Fruit fly (Drosophila melanogaster): ENCODE data around the gene kuk.

kuk gene

DNA sequence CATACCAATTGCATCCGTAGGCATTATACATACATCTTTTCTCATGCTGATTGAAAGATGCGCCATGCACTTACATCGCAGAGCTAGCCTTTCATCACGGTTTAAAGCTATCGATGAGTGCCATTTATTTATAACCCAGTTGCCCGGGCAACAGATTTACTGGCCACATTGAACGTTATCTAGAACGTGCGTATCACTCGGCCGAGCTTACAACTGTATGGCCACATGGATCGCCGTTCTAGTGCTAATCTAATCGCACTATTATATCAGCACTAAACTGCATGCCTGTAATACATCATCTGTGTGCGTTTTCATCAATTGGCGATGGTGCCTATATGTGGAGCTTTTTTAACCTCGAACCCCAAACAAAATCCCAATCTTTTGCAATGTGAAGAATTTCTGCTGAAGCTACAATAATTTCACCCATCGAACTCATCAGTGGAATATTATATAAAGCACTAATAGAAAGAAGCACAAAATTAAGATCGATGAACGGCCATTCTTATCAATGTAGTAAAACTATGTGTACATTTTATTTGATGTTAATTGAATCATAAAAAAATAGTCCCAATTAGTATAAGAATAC is 19.1 kb upstream of the kuk start:
- TF ChIP-seq exex (tag; optimal IDR thresholded peaks at IDR 0.05) (peak; percentile 49), CG17385 (GFP tag; optimal IDR thresholded peaks at IDR 0.05) (no peak), chinmo (GFP tag; IDR thresholded peaks at IDR 0.05; ENCODE audit: partially characterized antibody) (0 out of 4 replicates have a peak, but pooled peaks have one; percentile 13), ash1 (GFP tag; optimal IDR thresholded peaks at IDR 0.05) (no peak), mirr (GFP tag; optimal IDR thresholded peaks at IDR 0.05) (peak; percentile 31), grn (GFP tag; optimal IDR thresholded peaks at IDR 0.05) (peak; percentile 15), Med (GFP tag) (peak; percentile 36), zf30C (GFP tag; optimal IDR thresholded peaks at IDR 0.05) (no peak), GATAe (GFP tag; conservative IDR thresholded peaks at IDR 0.05) (peak; percentile 71), HLH54F (GFP tag; optimal IDR thresholded peaks at IDR 0.05) (no peak), Gsc (GFP tag; IDR thresholded peaks at IDR 0.05) (no peak), Pdp1 (GFP tag; optimal IDR thresholded peaks at IDR 0.05) (peak in 1 of 2 experiments; percentile 58), sug (tag; optimal IDR thresholded peaks at IDR 0.05) (peak; percentile 65), Jarid2 (GFP tag; optimal IDR thresholded peaks at IDR 0.05) (no peak), cwo (GFP tag; optimal IDR thresholded peaks at IDR 0.05) (peak; percentile 45), btn (GFP tag; optimal IDR thresholded peaks at IDR 0.05) (no peak)

DNA sequence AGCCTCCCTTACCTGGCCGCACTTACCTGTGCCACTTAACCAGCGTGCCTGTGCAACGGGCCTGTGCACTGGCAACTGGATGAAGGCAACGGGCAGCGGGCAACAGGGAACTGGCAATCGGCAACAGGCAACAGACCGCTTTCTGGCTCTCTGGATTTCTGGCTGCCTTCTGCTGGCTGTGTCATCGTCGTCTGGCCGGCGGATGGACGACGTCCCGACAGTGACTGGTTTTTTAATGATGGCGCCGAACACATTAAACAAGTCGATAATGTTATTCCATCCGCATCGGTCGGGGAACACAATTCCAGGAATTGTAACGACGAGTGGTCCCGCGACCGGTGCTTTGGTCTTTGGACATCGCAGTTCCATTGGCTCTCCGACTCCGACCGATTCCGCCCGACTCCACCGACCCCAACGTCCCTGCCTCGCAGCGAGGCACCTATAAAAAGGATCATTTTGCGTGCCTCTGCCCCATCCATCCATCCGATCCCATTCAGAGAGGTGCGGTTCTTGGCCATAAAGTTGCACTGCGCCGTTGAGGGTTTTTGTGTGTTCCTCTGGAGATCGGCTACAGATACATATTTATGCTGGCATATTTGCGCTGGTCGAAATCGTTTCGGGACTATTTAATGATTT is 18.2 kb upstream of the kuk start:
- TF ChIP-seq HLH54F (GFP tag; optimal IDR thresholded peaks at IDR 0.05) (no peak), D19A (tag; optimal IDR thresholded peaks at IDR 0.05) (no peak), klu (GFP tag; IDR thresholded peaks at IDR 0.05) (no peak), sima (GFP tag; optimal IDR thresholded peaks at IDR 0.05) (no peak), eyg (GFP tag; optimal IDR thresholded peaks at IDR 0.05) (no peak), nmo (GFP tag; optimal IDR thresholded peaks at IDR 0.05) (no peak), Nf-YB (GFP tag; optimal IDR thresholded peaks at IDR 0.05) (no peak), E2f1 (GFP tag; IDR thresholded peaks at IDR 0.05) (no peak), CG8944 (GFP tag; optimal IDR thresholded peaks at IDR 0.05) (no peak), CG12155 (GFP tag; optimal IDR thresholded peaks at IDR 0.05) (no peak), CG3838 (GFP tag; optimal IDR thresholded peaks at IDR 0.05) (no peak), CG34422 (GFP tag; IDR thresholded peaks at IDR 0.05) (no peak), CG8478 (optimal IDR thresholded peaks at IDR 0.05) (peak; percentile 14), CG6765 (GFP tag; optimal IDR thresholded peaks at IDR 0.05) (no peak), Gsc (GFP tag; IDR thresholded peaks at IDR 0.05) (no peak), BtbVII (GFP tag; optimal IDR thresholded peaks at IDR 0.05) (no peak), sens-2 (GFP tag; IDR thresholded peaks at IDR 0.05) (no peak), Opbp (GFP tag; IDR thresholded peaks at IDR 0.05; ENCODE audit: partially characterized antibody) (no peak), chinmo (GFP tag; IDR thresholded peaks at IDR 0.05; ENCODE audit: partially characterized antibody) (0 out of 4 replicates have a peak, but pooled peaks have one; percentile 15), corto (GFP tag; optimal IDR thresholded peaks at IDR 0.05) (peak; percentile 64), stc (GFP tag; IDR thresholded peaks at IDR 0.05) (no peak), CG1529 (GFP tag; optimal IDR thresholded peaks at IDR 0.05) (no peak), CG3281 (GFP tag; optimal IDR thresholded peaks at IDR 0.05) (no peak), cad (GFP tag; optimal IDR thresholded peaks at IDR 0.05) (no peak), wdn (GFP tag; IDR thresholded peaks at IDR 0.05) (no peak), HLHmδ (GFP tag; optimal IDR thresholded peaks at IDR 0.05) (no peak), CG9797 (GFP tag; optimal IDR thresholded peaks at IDR 0.05) (no peak), CG18599 (GFP tag; optimal IDR thresholded peaks at IDR 0.05) (no peak), MTF-1 (GFP tag; optimal IDR thresholded peaks at IDR 0.05; ENCODE audit: borderline replicate concordance) (no peak), ken (GFP tag; IDR thresholded peaks at IDR 0.05) (peak; percentile 51; the same call in 1 of the 3 replicates), tll (GFP tag; optimal IDR thresholded peaks at IDR 0.05) (peak in 1 of 2 experiments; percentile 6), CG30431 (GFP tag; optimal IDR thresholded peaks at IDR 0.05) (no peak), CG10209 (GFP tag; optimal IDR thresholded peaks at IDR 0.05) (no peak), hbn (GFP tag; IDR thresholded peaks at IDR 0.05; ENCODE audit: partially characterized antibody) (no peak), CG17612 (GFP tag; IDR thresholded peaks at IDR 0.05) (no peak)

All from whole organism, embryonic.